Worm (Caenorhabditis elegans) whole organism, early embryonic: ENCODE measurements around the gene mbk-2.

ENCODE experiments used
- F13C5.2 ChIP-seq: sonication (generic microtip); optimal IDR thresholded peaks from 2 replicates; lab custom pipeline; 2017; ENCODE audit warnings: mild to moderate bottlenecking, missing genetic modification characterization, inconsistent platforms, missing compliant biosample characterization
- aly-1 ChIP-seq: sonication (generic microtip); optimal IDR thresholded peaks from 2 replicates; lab custom pipeline; 2016; ENCODE audit warnings: missing genetic modification characterization, missing compliant biosample characterization
- ama-1 ChIP-seq: fragments of 150-350 bp; optimal IDR thresholded peaks from 2 replicates; lab custom pipeline; 2014
- ceh-13 ChIP-seq: fragments of 200-800 bp; sonication (Bioruptor generic); optimal IDR thresholded peaks from 2 replicates; lab custom pipeline; 2018; ENCODE audit warnings: mild to moderate bottlenecking, missing genetic modification characterization, missing compliant biosample characterization
- ceh-36 ChIP-seq: sonication (generic microtip); optimal IDR thresholded peaks from 2 replicates; lab custom pipeline; 2016; ENCODE audit warnings: missing genetic modification characterization, inconsistent platforms, missing compliant biosample characterization
- ets-7 ChIP-seq: sonication (generic microtip); optimal IDR thresholded peaks from 2 replicates; lab custom pipeline; 2016; ENCODE audit warnings: missing genotype, missing genetic modification characterization, missing compliant biosample characterization
- flt-1 ChIP-seq: fragments of 200-800 bp; sonication (Bioruptor generic); IDR thresholded peaks from 2 replicates; pipeline ENCODE4 v1.3.6; 2022; ENCODE audit warnings: missing genetic modification characterization, missing compliant biosample characterization
- hmbx-1 ChIP-seq: sonication (generic microtip); optimal IDR thresholded peaks from 2 replicates; lab custom pipeline; 2016; ENCODE audit warnings: mild to moderate bottlenecking, missing genetic modification characterization, missing compliant biosample characterization
- hmg-4 ChIP-seq: fragments of 200-800 bp; sonication (Bioruptor generic); optimal IDR thresholded peaks from 2 replicates; lab custom pipeline; 2018; ENCODE audit warnings: mild to moderate bottlenecking, missing genetic modification characterization, missing compliant biosample characterization
- hnd-1 ChIP-seq: sonication (generic microtip); optimal IDR thresholded peaks from 2 replicates; lab custom pipeline; 2016; ENCODE audit warnings: missing genetic modification characterization, missing compliant biosample characterization
- pes-1 ChIP-seq: fragments of 200-800 bp; sonication (Bioruptor generic); IDR thresholded peaks from 2 replicates; pipeline ENCODE4 v1.3.6; 2022; ENCODE audit warnings: missing genetic modification reagents, missing genetic modification characterization, missing compliant biosample characterization
- sea-1 ChIP-seq: fragments of 200-800 bp; sonication (Bioruptor generic); conservative IDR thresholded peaks from 2 replicates; pipeline ENCODE4 v1.3.6; 2022; ENCODE audit warnings: missing genetic modification characterization, missing compliant biosample characterization
- tbx-11 ChIP-seq: fragments of 200-800 bp; sonication (Bioruptor generic); IDR thresholded peaks from 2 replicates; pipeline ENCODE4 v1.3.6; 2022; ENCODE audit warnings: missing genetic modification characterization, missing compliant biosample characterization
- tra-4 ChIP-seq: sonication (generic microtip); optimal IDR thresholded peaks from 2 replicates; lab custom pipeline; 2017; ENCODE audit warnings: missing genetic modification characterization, missing compliant biosample characterization

DNA sequence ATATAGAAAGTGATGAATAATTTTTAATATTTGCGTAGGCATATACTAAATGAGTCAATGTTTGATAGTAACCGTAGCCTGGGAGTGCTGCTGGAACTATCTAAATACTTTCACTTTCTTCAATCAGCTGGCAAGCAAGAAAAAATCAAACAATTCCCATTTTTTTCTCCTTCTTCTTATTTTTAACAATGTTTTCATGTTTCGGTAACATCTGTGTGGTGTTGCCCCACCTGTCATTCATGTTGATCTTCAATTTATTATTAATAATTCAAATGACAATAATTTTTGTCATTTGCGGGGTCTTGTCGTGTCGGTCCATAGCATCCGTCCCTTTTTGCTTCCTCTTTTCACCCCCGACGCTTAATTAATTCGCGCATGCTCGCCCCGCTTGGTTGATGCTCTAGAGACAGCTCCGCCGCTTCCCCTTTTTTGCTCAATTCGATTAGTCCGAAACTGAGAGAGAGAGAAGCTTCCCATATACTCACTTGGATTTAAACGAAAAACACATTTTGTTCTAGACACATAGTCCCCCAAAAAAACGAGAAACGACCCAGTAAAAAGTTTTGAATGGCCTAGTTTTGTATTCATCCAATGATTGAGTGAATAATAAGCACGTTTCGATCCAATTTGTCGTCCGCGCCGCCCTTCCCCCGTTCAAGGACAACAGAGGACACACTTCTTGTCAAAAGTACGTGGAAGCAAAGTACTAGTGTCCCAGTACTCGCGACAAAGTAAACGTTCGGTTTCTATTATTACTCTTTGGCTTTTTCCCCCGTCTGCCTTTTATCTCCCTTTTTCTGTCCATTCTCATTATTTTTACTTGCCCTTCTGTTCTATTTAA lies 19.1 kb downstream of the mbk-2 start:
- TF ChIP-seq pes-1 (GFP tag; lab: Robert Waterston, UW), result no peak
- no peak for TF ChIP-seq ama-1 (lab: Kevin White, UChicago)
- TF ChIP-seq ceh-36 (tag; lab: Kevin White, UChicago), result no peak
- TF ChIP-seq flt-1, result no peak
- no peak for TF ChIP-seq tbx-11
- TF ChIP-seq tra-4 (tag; lab: Kevin White, UChicago), result no peak
- no peak for TF ChIP-seq hmbx-1 (tag; lab: Kevin White, UChicago)
- TF ChIP-seq ceh-13 (GFP tag; lab: Kevin White, UChicago), result no peak
- no peak for TF ChIP-seq aly-1 (tag; lab: Kevin White, UChicago)
- TF ChIP-seq hnd-1, result no peak
- TF ChIP-seq sea-1 (GFP tag; lab: Robert Waterston, UW), result 0 out of 2 replicates have a peak, but pooled peaks have one; percentile 18
- no peak for TF ChIP-seq ets-7
- TF ChIP-seq hmg-4 (GFP tag; lab: Kevin White, UChicago), result peak; percentile 16
- no peak for TF ChIP-seq F13C5.2
